Comparison of ENCODE assay signal across 2 fruit fly cellular contexts in the genomic region with DNA sequence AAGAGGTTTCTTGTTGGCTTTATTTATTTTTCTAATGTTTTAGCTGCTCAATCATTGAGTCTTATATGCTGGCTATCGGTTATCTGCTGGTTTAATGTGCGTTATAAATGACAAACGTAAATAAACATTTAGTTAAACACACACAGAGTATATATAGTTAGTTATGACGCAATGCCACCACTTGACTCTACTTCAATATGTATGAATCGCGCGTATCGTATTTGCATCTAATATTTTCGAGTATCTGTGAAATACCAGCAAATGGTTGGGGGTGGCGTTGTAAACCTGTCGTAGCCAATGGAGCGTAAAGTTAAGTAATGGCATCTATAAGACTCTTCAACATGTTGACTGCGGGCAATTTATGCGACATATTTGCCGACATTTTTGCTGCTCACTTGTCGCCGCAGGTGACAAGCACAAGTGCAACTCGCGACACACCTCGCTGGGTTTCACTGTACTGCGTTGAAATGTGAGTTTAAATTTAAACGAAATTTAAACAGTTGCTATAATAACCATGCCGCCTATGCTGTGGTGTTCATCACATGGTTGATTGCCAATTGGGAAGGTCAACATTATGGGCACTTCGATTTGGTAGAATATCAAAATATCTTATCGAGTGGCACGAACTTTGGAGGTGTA.
TF ChIP-seq lines count a peak whose summit lies in the region.

No protein-coding gene starts in this region.

- no peak for TF ChIP-seq CTCF in whole organism, embryonic (GFP tag; optimal IDR thresholded peaks at IDR 0.05; lab: Kevin White, UChicago)

TF ChIP-seq in whole organism, embryonic, 481 proteins besides CTCF, POLR2A, EP300 and RAD21 (continues in another document):
- no peak for TF ChIP-seq HLHmδ (GFP tag; optimal IDR thresholded peaks at IDR 0.05; lab: Kevin White, UChicago)
- TF ChIP-seq CG10274 (GFP tag; optimal IDR thresholded peaks at IDR 0.05; lab: Kevin White, UChicago) = no peak
- no peak for TF ChIP-seq Dp (GFP tag; optimal IDR thresholded peaks at IDR 0.05; lab: Kevin White, UChicago)
- TF ChIP-seq CG11247 (GFP tag; IDR thresholded peaks at IDR 0.05; lab: Robert Waterston, UW) = no peak
- TF ChIP-seq CG32767 (GFP tag; IDR thresholded peaks at IDR 0.05; lab: Robert Waterston, UW) = no peak
- no peak for TF ChIP-seq nmo (GFP tag; optimal IDR thresholded peaks at IDR 0.05; lab: Kevin White, UChicago)
- 0 out of 2 replicates have a peak, but pooled peaks have one; percentile 19 for TF ChIP-seq stc (GFP tag; IDR thresholded peaks at IDR 0.05; lab: Robert Waterston, UW)
- TF ChIP-seq CG1024 (GFP tag; IDR thresholded peaks at IDR 0.05; lab: Robert Waterston, UW) = no peak
- TF ChIP-seq CG9609 (GFP tag; optimal IDR thresholded peaks at IDR 0.05; lab: Kevin White, UChicago) = no peak
- TF ChIP-seq trh (GFP tag; optimal IDR thresholded peaks at IDR 0.05; lab: Kevin White, UChicago) = peak; percentile 6
- no peak for TF ChIP-seq vfl (GFP tag; optimal IDR thresholded peaks at IDR 0.05; lab: Kevin White, UChicago)
- no peak for TF ChIP-seq Ptx1 (GFP tag; IDR thresholded peaks at IDR 0.05; lab: Robert Waterston, UW)
- no peak for TF ChIP-seq sim (GFP tag; IDR thresholded peaks at IDR 0.05; lab: Robert Waterston, UW)
- TF ChIP-seq sna (GFP tag; IDR thresholded peaks at IDR 0.05; lab: Robert Waterston, UW; ENCODE audit: partially characterized antibody) = no peak
- TF ChIP-seq CG3163 (GFP tag; optimal IDR thresholded peaks at IDR 0.05; lab: Kevin White, UChicago) = no peak
- TF ChIP-seq repo (GFP tag; optimal IDR thresholded peaks at IDR 0.05; lab: Kevin White, UChicago) = no peak
- TF ChIP-seq Scr (GFP tag; IDR thresholded peaks at IDR 0.05; lab: Robert Waterston, UW; ENCODE audit: partially characterized antibody) = no peak
- no peak for TF ChIP-seq disco-r (GFP tag; optimal IDR thresholded peaks at IDR 0.05; lab: Kevin White, UChicago)
- TF ChIP-seq Lhr (GFP tag; optimal IDR thresholded peaks at IDR 0.05; lab: Kevin White, UChicago) = no peak
- TF ChIP-seq tup (GFP tag; optimal IDR thresholded peaks at IDR 0.05; lab: Kevin White, UChicago) = no peak
- no peak for TF ChIP-seq Hand (GFP tag; optimal IDR thresholded peaks at IDR 0.05; lab: Kevin White, UChicago)
- no peak for TF ChIP-seq CG6175 (GFP tag; IDR thresholded peaks at IDR 0.05; lab: Robert Waterston, UW)
- peak; percentile 28 for TF ChIP-seq nau (GFP tag; optimal IDR thresholded peaks at IDR 0.05; lab: Kevin White, UChicago)
- TF ChIP-seq sima (GFP tag; optimal IDR thresholded peaks at IDR 0.05; lab: Kevin White, UChicago) = no peak
- no peak for TF ChIP-seq Doc3 (GFP tag; IDR thresholded peaks at IDR 0.05; lab: Robert Waterston, UW; ENCODE audit: partially characterized antibody)
- TF ChIP-seq jing (GFP tag; optimal IDR thresholded peaks at IDR 0.05; lab: Kevin White, UChicago) = no peak
- no peak for TF ChIP-seq zfh2 (GFP tag; optimal IDR thresholded peaks at IDR 0.05; lab: Kevin White, UChicago)
- no peak for TF ChIP-seq ato (GFP tag; IDR thresholded peaks at IDR 0.05; lab: Robert Waterston, UW; ENCODE audit: partially characterized antibody)
- 0 out of 2 replicates have a peak, but pooled peaks have one; percentile 7 for TF ChIP-seq HLH3B (GFP tag; IDR thresholded peaks at IDR 0.05; lab: Robert Waterston, UW)
- TF ChIP-seq CG9817 (tag; optimal IDR thresholded peaks at IDR 0.05; lab: Kevin White, UChicago) = no peak
- TF ChIP-seq Dbx (GFP tag; IDR thresholded peaks at IDR 0.05; lab: Robert Waterston, UW) = no peak
- no peak for TF ChIP-seq z (GFP tag; IDR thresholded peaks at IDR 0.05; lab: Robert Waterston, UW)
- no peak for TF ChIP-seq schlank (tag; optimal IDR thresholded peaks at IDR 0.05; lab: Kevin White, UChicago)
- TF ChIP-seq Hr78 (GFP tag; optimal IDR thresholded peaks at IDR 0.05; lab: Kevin White, UChicago) = no peak
- no peak for TF ChIP-seq onecut (GFP tag; IDR thresholded peaks at IDR 0.05; lab: Robert Waterston, UW)
- TF ChIP-seq NFAT (GFP tag; IDR thresholded peaks at IDR 0.05; lab: Robert Waterston, UW) = no peak
- no peak for TF ChIP-seq Dll (GFP tag; IDR thresholded peaks at IDR 0.05; lab: Robert Waterston, UW; ENCODE audit: partially characterized antibody)
- TF ChIP-seq CHES-1-like (GFP tag; optimal IDR thresholded peaks at IDR 0.05; lab: Kevin White, UChicago) = no peak
- peak; percentile 28 for TF ChIP-seq CG11504 (tag; optimal IDR thresholded peaks at IDR 0.05; lab: Kevin White, UChicago)
- no peak for TF ChIP-seq CG8290 (GFP tag; optimal IDR thresholded peaks at IDR 0.05; lab: Kevin White, UChicago)
- peak in 1 of 2 experiments; percentile 48 for TF ChIP-seq CG8290 (tag; optimal IDR thresholded peaks at IDR 0.05; lab: Kevin White, UChicago)
- TF ChIP-seq sug (tag; optimal IDR thresholded peaks at IDR 0.05; lab: Kevin White, UChicago) = no peak

TF ChIP-seq in whole organism, prepupa, 60 proteins besides CTCF, POLR2A, EP300 and RAD21:
- TF ChIP-seq vri (GFP tag; optimal IDR thresholded peaks at IDR 0.05; lab: Kevin White, UChicago) (no peak), fkh (GFP tag; optimal IDR thresholded peaks at IDR 0.05; lab: Kevin White, UChicago) (peak; percentile 86), CG3919 (GFP tag; optimal IDR thresholded peaks at IDR 0.05; lab: Kevin White, UChicago) (no peak)
